Fruit fly (Drosophila melanogaster) whole organism, embryonic: Measurements from ENCODE around the gene Gyc89Da.

Experiments
- Awh ChIP-seq: fragments of 200-800 bp; sonication (Bioruptor generic); IDR thresholded peaks from 2 replicates; pipeline ENCODE4, ENCODE4 v1.3.6; 2022; ENCODE audit warnings: missing biosample characterization, missing genetic modification characterization
- Bgb ChIP-seq: fragments of 200-800 bp; sonication (Bioruptor generic); IDR thresholded peaks from 2 replicates; pipeline ENCODE4 v1.3.6; 2022; ENCODE audit warnings: missing biosample characterization, missing genetic modification characterization; ENCODE audit not compliant: partially characterized antibody
- CG10979 ChIP-seq: fragments of 200-800 bp; sonication (Bioruptor generic); optimal IDR thresholded peaks from 2 replicates; lab custom pipeline; 2018; ENCODE audit warnings: missing biosample characterization, mild to moderate bottlenecking, missing genetic modification characterization, moderate library complexity
- CG11695 ChIP-seq: fragments of 200-800 bp; sonication (Bioruptor generic); IDR thresholded peaks from 3 replicates; pipeline ENCODE4 v1.3.6; 2022; ENCODE audit warnings: missing biosample characterization, missing genetic modification characterization
- CG12104 ChIP-seq: fragments of 200-800 bp; sonication (Bioruptor generic); optimal IDR thresholded peaks from 3 replicates; lab custom pipeline; 2016; ENCODE audit warnings: missing biosample characterization, missing genetic modification characterization
- CG12659 ChIP-seq: fragments of 200-800 bp; sonication (Bioruptor generic); optimal IDR thresholded peaks from 3 replicates; lab custom pipeline; 2017; ENCODE audit warnings: mild to moderate bottlenecking, missing biosample characterization, missing genetic modification reagents, missing genetic modification characterization
- CG13287 ChIP-seq: fragments of 200-800 bp; sonication (Bioruptor generic); IDR thresholded peaks from 2 replicates; pipeline ENCODE4 v1.3.6; 2022; ENCODE audit warnings: missing biosample characterization, missing genetic modification characterization; ENCODE audit not compliant: partially characterized antibody
- CG1647 ChIP-seq: fragments of 200-800 bp; sonication (Bioruptor generic); optimal IDR thresholded peaks from 3 replicates; lab custom pipeline; 2016; ENCODE audit warnings: missing biosample characterization, missing genetic modification characterization
- CG16815 ChIP-seq: fragments of 200-800 bp; sonication (Bioruptor generic); optimal IDR thresholded peaks from 3 replicates; lab custom pipeline; 2017; ENCODE audit warnings: missing biosample characterization, mild to moderate bottlenecking, missing genetic modification characterization
- CG17328 ChIP-seq: fragments of 200-800 bp; sonication (Bioruptor generic); IDR thresholded peaks from 2 replicates; pipeline ENCODE4 v1.3.6; 2022; ENCODE audit warnings: missing biosample characterization, missing genetic modification characterization
- CG17359 ChIP-seq: fragments of 200-800 bp; sonication (Bioruptor generic); optimal IDR thresholded peaks from 3 replicates; lab custom pipeline; 2018; ENCODE audit warnings: missing biosample characterization, mild to moderate bottlenecking, missing genetic modification characterization, moderate library complexity
- CG17912 ChIP-seq: fragments of 200-800 bp; sonication (Bioruptor generic); optimal IDR thresholded peaks from 2 replicates; lab custom pipeline; 2018; ENCODE audit warnings: missing biosample characterization, mild to moderate bottlenecking, missing genetic modification characterization
- CG1792 ChIP-seq: fragments of 200-800 bp; sonication (Bioruptor generic); optimal IDR thresholded peaks from 2 replicates; lab custom pipeline; 2016; ENCODE audit warnings: missing biosample characterization, missing genetic modification characterization
- CG2202 ChIP-seq: fragments of 200-800 bp; sonication (Bioruptor generic); optimal IDR thresholded peaks from 2 replicates; lab custom pipeline; 2018; ENCODE audit warnings: missing biosample characterization, mild to moderate bottlenecking, missing genetic modification characterization
- CG2889 ChIP-seq: fragments of 200-800 bp; sonication (Bioruptor generic); IDR thresholded peaks from 3 replicates; pipeline ENCODE4 v1.3.6; 2022; ENCODE audit warnings: missing biosample characterization, missing genetic modification characterization
- CG30431 ChIP-seq: fragments of 200-800 bp; sonication (Bioruptor generic); optimal IDR thresholded peaks from 2 replicates; lab custom pipeline; 2017; ENCODE audit warnings: missing biosample characterization, missing genetic modification characterization
- CG3163 ChIP-seq: fragments of 200-800 bp; sonication (Bioruptor generic); optimal IDR thresholded peaks from 3 replicates; lab custom pipeline; 2016; ENCODE audit warnings: missing biosample characterization, missing genetic modification characterization
- CG4404 ChIP-seq: fragments of 200-800 bp; sonication (Bioruptor generic); IDR thresholded peaks from 2 replicates; pipeline ENCODE4 v1.3.6; 2022; ENCODE audit warnings: missing biosample characterization, missing genetic modification characterization
- CG4617 ChIP-seq: fragments of 200-800 bp; sonication (Bioruptor generic); optimal IDR thresholded peaks from 3 replicates; lab custom pipeline; 2016; ENCODE audit warnings: missing biosample characterization, missing genetic modification characterization, borderline replicate concordance
- CG7963 ChIP-seq: fragments of 200-800 bp; sonication (Bioruptor generic); IDR thresholded peaks from 3 replicates; pipeline ENCODE4 v1.3.6; 2022; ENCODE audit warnings: missing biosample characterization, missing genetic modification characterization; ENCODE audit not compliant: partially characterized antibody
- CG8359 ChIP-seq: fragments of 200-800 bp; sonication (Bioruptor generic); optimal IDR thresholded peaks from 2 replicates; lab custom pipeline; 2017; ENCODE audit warnings: missing biosample characterization, mild to moderate bottlenecking, missing genetic modification characterization, borderline replicate concordance
- CG8924 ChIP-seq: fragments of 200-800 bp; optimal IDR thresholded peaks from 3 replicates; lab custom pipeline; 2019; ENCODE audit warnings: missing biosample characterization, mild to moderate bottlenecking, missing genetic modification characterization, moderate library complexity
- CG8944 ChIP-seq: fragments of 200-800 bp; sonication (Bioruptor generic); optimal IDR thresholded peaks from 3 replicates; lab custom pipeline; 2016; ENCODE audit warnings: missing biosample characterization, missing genetic modification characterization
- CG9437 ChIP-seq: fragments of 200-800 bp; sonication (Bioruptor generic); optimal IDR thresholded peaks from 2 replicates; lab custom pipeline; 2018; ENCODE audit warnings: missing biosample characterization, mild to moderate bottlenecking, missing genetic modification characterization
- CG9876 ChIP-seq: fragments of 200-800 bp; sonication (Bioruptor generic); optimal IDR thresholded peaks from 2 replicates; lab custom pipeline; 2016; ENCODE audit warnings: missing biosample characterization, missing genetic modification characterization
- GATAe ChIP-seq: fragments of 200-800 bp; sonication (Bioruptor generic); conservative IDR thresholded peaks from 2 replicates; pipeline ENCODE4 v1.3.6; 2022; ENCODE audit warnings: missing biosample characterization, missing genetic modification characterization
- Hey ChIP-seq: fragments of 200-800 bp; sonication (Bioruptor generic); optimal IDR thresholded peaks from 3 replicates; lab custom pipeline; 2018; ENCODE audit warnings: missing biosample characterization, mild to moderate bottlenecking, missing genetic modification characterization
- MTF-1 ChIP-seq: fragments of 200-800 bp; sonication (Bioruptor generic); optimal IDR thresholded peaks from 2 replicates; lab custom pipeline; 2018; ENCODE audit warnings: missing biosample characterization, mild to moderate bottlenecking, missing genetic modification characterization, borderline replicate concordance
- PHDP ChIP-seq: fragments of 200-800 bp; sonication (Bioruptor generic); optimal IDR thresholded peaks from 3 replicates; lab custom pipeline; 2018; ENCODE audit warnings: missing biosample characterization, mild to moderate bottlenecking, missing genetic modification characterization, moderate library complexity
- Ptx1 ChIP-seq: fragments of 200-800 bp; sonication (Bioruptor generic); IDR thresholded peaks from 2 replicates; pipeline ENCODE4 v1.3.6; 2022; ENCODE audit warnings: missing biosample characterization, missing genetic modification characterization
- Rfx ChIP-seq: fragments of 200-800 bp; sonication (Bioruptor generic); IDR thresholded peaks from 2 replicates; pipeline ENCODE4 v1.3.6; 2022; ENCODE audit warnings: missing biosample characterization, missing genetic modification characterization
- Rx ChIP-seq: fragments of 200-800 bp; sonication (Bioruptor generic); IDR thresholded peaks from 2 replicates; pipeline ENCODE4 v1.3.6; 2022; ENCODE audit warnings: missing biosample characterization, missing genetic modification characterization
- Sox100B ChIP-seq: fragments of 200-800 bp; sonication (Bioruptor generic); optimal IDR thresholded peaks from 3 replicates; lab custom pipeline; 2018; ENCODE audit warnings: missing biosample characterization, mild to moderate bottlenecking, missing genetic modification characterization
- ab ChIP-seq: fragments of 200-800 bp; sonication (Bioruptor generic); optimal IDR thresholded peaks from 2 replicates; lab custom pipeline; 2016; ENCODE audit warnings: missing biosample characterization, missing genetic modification characterization
- abd-A ChIP-seq: fragments of 200-800 bp; sonication (Bioruptor generic); optimal IDR thresholded peaks from 3 replicates; lab custom pipeline; 2019; ENCODE audit warnings: missing biosample characterization, mild to moderate bottlenecking, missing genetic modification characterization, moderate library complexity
- bab2 ChIP-seq: fragments of 200-800 bp; sonication (Bioruptor generic); optimal IDR thresholded peaks from 2 replicates; lab custom pipeline; 2016; ENCODE audit warnings: missing biosample characterization, missing genetic modification characterization
- croc ChIP-seq: fragments of 200-800 bp; sonication (Bioruptor generic); conservative IDR thresholded peaks from 3 replicates; pipeline ENCODE4 v1.3.6; 2022; ENCODE audit warnings: missing biosample characterization, missing genetic modification characterization
- da ChIP-seq: fragments of 200-800 bp; sonication (Bioruptor generic); optimal IDR thresholded peaks from 2 replicates; lab custom pipeline; 2016; ENCODE audit warnings: missing biosample characterization, missing genetic modification characterization
- dan ChIP-seq: fragments of 200-800 bp; sonication (Bioruptor generic); IDR thresholded peaks from 2 replicates; pipeline ENCODE4 v1.3.6; 2022; ENCODE audit warnings: missing biosample characterization, missing genetic modification characterization
- ems ChIP-seq: fragments of 200-800 bp; sonication (Bioruptor generic); optimal IDR thresholded peaks from 3 replicates; lab custom pipeline; 2016; ENCODE audit warnings: missing biosample characterization, missing genetic modification characterization
- inv ChIP-seq: fragments of 200-800 bp; sonication (Bioruptor generic); IDR thresholded peaks from 2 replicates; pipeline ENCODE4 v1.3.6; 2022; ENCODE audit warnings: missing biosample characterization, missing genetic modification characterization; ENCODE audit not compliant: partially characterized antibody
- mld ChIP-seq: fragments of 200-800 bp; sonication (Bioruptor generic); IDR thresholded peaks from 3 replicates; pipeline ENCODE4 v1.3.6; 2022; ENCODE audit warnings: missing biosample characterization, missing genetic modification characterization; ENCODE audit not compliant: partially characterized antibody
- pita ChIP-seq: fragments of 200-800 bp; sonication (Bioruptor generic); optimal IDR thresholded peaks from 2 replicates; lab custom pipeline; 2017; ENCODE audit warnings: missing biosample characterization, mild to moderate bottlenecking, missing genetic modification characterization
- psq ChIP-seq: fragments of 200-800 bp; sonication (Bioruptor generic); optimal IDR thresholded peaks from 2 replicates; lab custom pipeline; 2017; ENCODE audit warnings: missing biosample characterization, missing genetic modification characterization
- sim ChIP-seq: fragments of 200-800 bp; sonication (Bioruptor generic); IDR thresholded peaks from 2 replicates; pipeline ENCODE4 v1.3.6; 2022; ENCODE audit warnings: missing biosample characterization, missing genetic modification characterization
- trem ChIP-seq: fragments of 200-800 bp; optimal IDR thresholded peaks from 3 replicates; lab custom pipeline; 2019; ENCODE audit warnings: missing biosample characterization, mild to moderate bottlenecking, missing genetic modification characterization, moderate library complexity

The Gyc89Da gene

dm6 chr3R:16510128-16510527 is 37.7 kb downstream of the Gyc89Da start (continued):
- TF ChIP-seq Rx (GFP tag; lab: Robert Waterston, UW): no peak
- TF ChIP-seq bab2 (GFP tag; lab: Kevin White, UChicago): no peak
- TF ChIP-seq dan (GFP tag; lab: Robert Waterston, UW): no peak
- no peak for TF ChIP-seq mld (GFP tag; lab: Robert Waterston, UW)
- no peak for TF ChIP-seq CG4404
- peak; percentile 55 for TF ChIP-seq CG17359
- TF ChIP-seq da (GFP tag; lab: Kevin White, UChicago): no peak
- peak; percentile 44; the same call in 1 of the 2 replicates for TF ChIP-seq Ptx1 (GFP tag; lab: Robert Waterston, UW)
- TF ChIP-seq pita: no peak
- TF ChIP-seq MTF-1 (GFP tag; lab: Kevin White, UChicago): no peak
- peak; percentile 60 for TF ChIP-seq CG8924 (tag; lab: Kevin White, UChicago)
- TF ChIP-seq psq: no peak
- no peak for TF ChIP-seq ab (GFP tag; lab: Kevin White, UChicago)
- no peak for TF ChIP-seq CG8359 (GFP tag; lab: Kevin White, UChicago)
- no peak for TF ChIP-seq CG9876
- TF ChIP-seq CG17912 (GFP tag; lab: Kevin White, UChicago): no peak
- TF ChIP-seq CG2889 (GFP tag; lab: Robert Waterston, UW): no peak
- no peak for TF ChIP-seq ems (GFP tag; lab: Kevin White, UChicago)
- no peak for TF ChIP-seq CG16815
- TF ChIP-seq sim (GFP tag; lab: Robert Waterston, UW): no peak
- TF ChIP-seq GATAe: no peak
- TF ChIP-seq CG12659: no peak
- no peak for TF ChIP-seq croc (GFP tag; lab: Robert Waterston, UW)
- TF ChIP-seq Sox100B: peak; percentile 37
- no peak for TF ChIP-seq CG8944 (GFP tag; lab: Kevin White, UChicago)
- peak; percentile 2 for TF ChIP-seq trem (tag; lab: Kevin White, UChicago)
- TF ChIP-seq CG12104 (GFP tag; lab: Kevin White, UChicago): no peak
- no peak for TF ChIP-seq Bgb
- no peak for TF ChIP-seq CG3163 (GFP tag; lab: Kevin White, UChicago)
- TF ChIP-seq Hey (tag; lab: Kevin White, UChicago): no peak
- peak; percentile 29; the same call in 1 of the 3 replicates for TF ChIP-seq CG11695 (GFP tag; lab: Robert Waterston, UW)
- no peak for TF ChIP-seq CG1647 (GFP tag; lab: Kevin White, UChicago)
- no peak for TF ChIP-seq Awh (GFP tag; lab: Robert Waterston, UW)
- TF ChIP-seq Rfx (GFP tag; lab: Robert Waterston, UW): no peak
- peak; percentile 21; the same call in 1 of the 2 replicates for TF ChIP-seq CG17328 (GFP tag; lab: Robert Waterston, UW)
- no peak for TF ChIP-seq CG9437 (GFP tag; lab: Kevin White, UChicago)
- peak; percentile 53 for TF ChIP-seq PHDP (tag; lab: Kevin White, UChicago)
- TF ChIP-seq CG7963: no peak
- TF ChIP-seq CG30431 (GFP tag; lab: Kevin White, UChicago): no peak
- TF ChIP-seq CG4617 (GFP tag; lab: Kevin White, UChicago): no peak
- TF ChIP-seq CG10979 (tag; lab: Kevin White, UChicago): peak; percentile 70
- no peak for TF ChIP-seq abd-A (tag; lab: Kevin White, UChicago)
- no peak for TF ChIP-seq CG1792 (GFP tag; lab: Kevin White, UChicago)
- no peak for TF ChIP-seq CG13287 (GFP tag; lab: Robert Waterston, UW)
- TF ChIP-seq inv (GFP tag; lab: Robert Waterston, UW): no peak
- no peak for TF ChIP-seq CG2202
- TF ChIP-seq, all 482 proteins: peak for 92
